Worm (Caenorhabditis elegans) whole organism, L3 larva: ENCODE data around the gene Y25C1A.7.

Source experiments
- R02D3.7 ChIP-seq: fragments of 150-350 bp; optimal IDR thresholded peaks from 2 replicates; lab custom pipeline; 2014; ENCODE audit warnings: missing biosample characterization, missing genetic modification characterization
- ZK546.5 ChIP-seq: sonication (generic microtip); optimal IDR thresholded peaks from 2 replicates; lab custom pipeline; 2017; ENCODE audit warnings: missing biosample characterization, missing genetic modification characterization
- ama-1 ChIP-seq: fragments of 150-350 bp; optimal IDR thresholded peaks from 2 replicates; lab custom pipeline; 2018
- ceh-28 ChIP-seq: fragments of 150-350 bp; optimal IDR thresholded peaks from 2 replicates; lab custom pipeline; 2014; ENCODE audit warnings: missing biosample characterization, missing genetic modification reagents, missing genetic modification characterization
- ceh-9 ChIP-seq: sonication (generic microtip); optimal IDR thresholded peaks from 2 replicates; lab custom pipeline; 2018; ENCODE audit warnings: missing biosample characterization, missing genetic modification characterization
- egl-27 ChIP-seq: sonication (generic microtip); optimal IDR thresholded peaks from 4 replicates; lab custom pipeline; 2017; ENCODE audit warnings: missing biosample characterization, missing genetic modification reagents, missing genetic modification characterization
- egl-5 ChIP-seq: fragments of 150-350 bp; optimal IDR thresholded peaks from 2 replicates; lab custom pipeline; 2017; ENCODE audit warnings: missing biosample characterization, missing genetic modification reagents, missing genetic modification characterization, inconsistent platforms
- elt-1 ChIP-seq: fragments of 150-350 bp; optimal IDR thresholded peaks from 2 replicates; lab custom pipeline; 2014; ENCODE audit warnings: missing biosample characterization, missing genetic modification characterization
- elt-3 ChIP-seq, 3 experiments: fragments of 150-350 bp in 1 of 3; sonication (generic microtip) in 2 of 3; optimal IDR thresholded peaks; 2 replicates in 2 of 3; 4 replicates in 1 of 3; lab custom pipeline; 2014 to 2017; ENCODE audit warnings: missing biosample characterization in 3 of 3, missing genetic modification characterization in 3 of 3
- eor-1 ChIP-seq, 2 experiments: fragments of 150-350 bp; optimal IDR thresholded peaks; 2 replicates each; lab custom pipeline; 2014 to 2018; ENCODE audit warnings: missing biosample characterization in 2 of 2, missing genetic modification characterization in 2 of 2
- fkh-10 ChIP-seq: sonication (generic microtip); optimal IDR thresholded peaks from 2 replicates; lab custom pipeline; 2017; ENCODE audit warnings: missing biosample characterization, missing genetic modification reagents, missing genetic modification characterization
- hmg-11 ChIP-seq: sonication (generic microtip); optimal IDR thresholded peaks from 2 replicates; lab custom pipeline; 2016; ENCODE audit warnings: missing genetic modification characterization, missing compliant biosample characterization
- jun-1 ChIP-seq: fragments of 150-350 bp; optimal IDR thresholded peaks from 2 replicates; lab custom pipeline; 2014; ENCODE audit warnings: missing biosample characterization, missing genetic modification reagents, missing genetic modification characterization
- lin-15B ChIP-seq: fragments of 150-350 bp; optimal IDR thresholded peaks from 2 replicates; lab custom pipeline; 2014; ENCODE audit warnings: missing biosample characterization, missing genetic modification characterization
- lin-39 ChIP-seq: fragments of 150-350 bp; optimal IDR thresholded peaks from 2 replicates; lab custom pipeline; 2018; ENCODE audit warnings: missing biosample characterization, missing genetic modification reagents, missing genetic modification characterization
- lsy-12 ChIP-seq: sonication (generic microtip); optimal IDR thresholded peaks from 2 replicates; lab custom pipeline; 2016; ENCODE audit warnings: mild to moderate bottlenecking, missing genetic modification characterization, missing compliant biosample characterization
- mdl-1 ChIP-seq: fragments of 150-350 bp; optimal IDR thresholded peaks from 2 replicates; lab custom pipeline; 2014; ENCODE audit warnings: missing biosample characterization, missing genetic modification characterization
- mml-1 ChIP-seq: fragments of 150-350 bp; sonication (generic microtip); optimal IDR thresholded peaks from 3 replicates; lab custom pipeline; 2014; ENCODE audit warnings: missing biosample characterization, missing genetic modification characterization
- nhr-12 ChIP-seq: fragments of 150-350 bp; optimal IDR thresholded peaks from 2 replicates; lab custom pipeline; 2014; ENCODE audit warnings: missing biosample characterization, missing genetic modification characterization
- nhr-23 ChIP-seq: fragments of 150-350 bp; optimal IDR thresholded peaks from 2 replicates; lab custom pipeline; 2014; ENCODE audit warnings: missing biosample characterization, missing genetic modification reagents, missing genetic modification characterization
- nhr-25 ChIP-seq: sonication (generic microtip); optimal IDR thresholded peaks from 2 replicates; lab custom pipeline; 2017; ENCODE audit warnings: missing biosample characterization, missing genetic modification characterization
- nhr-28 ChIP-seq: fragments of 150-350 bp; optimal IDR thresholded peaks from 2 replicates; lab custom pipeline; 2014; ENCODE audit warnings: missing biosample characterization, missing genetic modification characterization
- nhr-67 ChIP-seq: fragments of 150-350 bp; optimal IDR thresholded peaks from 2 replicates; lab custom pipeline; 2014; ENCODE audit warnings: missing biosample characterization, missing genetic modification characterization
- nhr-76 ChIP-seq: fragments of 150-350 bp; sonication (generic microtip); optimal IDR thresholded peaks from 5 replicates; lab custom pipeline; 2014; ENCODE audit warnings: missing biosample characterization, missing genetic modification characterization
- nhr-77 ChIP-seq: fragments of 150-350 bp; optimal IDR thresholded peaks from 2 replicates; lab custom pipeline; 2014; ENCODE audit warnings: missing biosample characterization, missing genetic modification characterization
- pha-4 ChIP-seq: fragments of 150-350 bp; optimal IDR thresholded peaks from 2 replicates; lab custom pipeline; 2014; ENCODE audit warnings: missing biosample characterization, missing genetic modification reagents, missing genetic modification characterization
- sea-2 ChIP-seq: fragments of 150-350 bp; sonication (generic microtip); optimal IDR thresholded peaks from 4 replicates; lab custom pipeline; 2014; ENCODE audit warnings: missing biosample characterization, missing genetic modification reagents, missing genetic modification characterization
- skn-1 ChIP-seq: fragments of 150-350 bp; optimal IDR thresholded peaks from 2 replicates; lab custom pipeline; 2014; ENCODE audit warnings: missing biosample characterization, missing genetic modification characterization
- snpc-4 ChIP-seq: fragments of 150-350 bp; optimal IDR thresholded peaks from 2 replicates; lab custom pipeline; 2014; ENCODE audit warnings: missing biosample characterization, missing genetic modification characterization
- tbx-2 ChIP-seq: sonication (generic microtip); optimal IDR thresholded peaks from 2 replicates; lab custom pipeline; 2016; ENCODE audit warnings: mild to moderate bottlenecking, missing genetic modification characterization, missing compliant biosample characterization
- unc-39 ChIP-seq: sonication (generic microtip); optimal IDR thresholded peaks from 4 replicates; lab custom pipeline; 2017; ENCODE audit warnings: missing biosample characterization, missing genetic modification characterization
- unc-62 ChIP-seq: fragments of 150-350 bp; sonication (generic microtip); optimal IDR thresholded peaks from 4 replicates; lab custom pipeline; 2014; ENCODE audit warnings: missing biosample characterization, missing genetic modification reagents, missing genetic modification characterization
- ztf-11 ChIP-seq: fragments of 150-350 bp; optimal IDR thresholded peaks from 2 replicates; lab custom pipeline; 2014; ENCODE audit warnings: missing biosample characterization, missing genetic modification characterization
- ztf-4 ChIP-seq: fragments of 150-350 bp; optimal IDR thresholded peaks from 2 replicates; lab custom pipeline; 2014; ENCODE audit warnings: missing biosample characterization, missing genetic modification characterization

Y25C1A.7 gene

DNA sequence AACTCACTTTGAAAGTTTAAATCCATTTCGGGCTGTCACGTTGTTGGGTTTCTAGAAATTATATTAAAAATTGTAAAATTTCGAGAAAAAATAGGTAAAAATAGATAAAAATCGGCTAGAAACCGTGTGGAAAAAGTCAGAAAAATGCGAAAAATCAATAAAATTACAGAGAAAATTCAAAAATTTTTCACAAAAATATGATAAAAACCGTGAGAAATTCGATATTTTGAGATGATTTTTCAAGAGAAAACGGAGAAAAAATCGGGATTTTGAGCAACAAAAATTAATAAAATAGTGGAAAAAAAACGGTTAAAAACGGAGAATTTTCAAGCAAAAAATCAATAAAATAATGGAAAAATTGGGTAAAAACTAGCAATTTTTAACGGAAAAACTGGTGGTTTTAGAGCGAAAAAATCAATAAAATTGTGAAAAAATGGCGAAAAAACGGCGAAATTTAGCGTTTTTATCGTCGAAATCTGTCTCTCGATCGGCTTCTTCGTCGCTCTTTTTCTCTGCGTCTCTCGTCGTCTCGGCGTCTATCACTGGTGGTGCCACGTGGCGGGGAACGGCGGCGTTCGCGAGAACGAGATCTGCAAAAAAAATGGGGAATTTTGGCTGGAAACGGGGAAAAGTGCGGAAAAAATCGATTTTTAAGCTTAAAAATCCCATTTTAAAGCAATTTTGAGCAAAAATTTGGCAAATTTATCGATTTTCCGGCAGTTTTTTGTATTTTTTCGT, at the start of gene Y25C1A.7:
Y25C1A.7 (minus strand) TSS at position 51 of the 738 bp plus-strand sequence.
- TF ChIP-seq ztf-11 (tag; lab: Kevin White, UChicago) (no peak), nhr-23 (tag; lab: Kevin White, UChicago) (no peak), R02D3.7 (tag; lab: Kevin White, UChicago) (no peak), unc-39 (tag; lab: Kevin White, UChicago) (no peak), ztf-4 (tag; lab: Kevin White, UChicago) (no peak), lsy-12 (no peak), ceh-28 (tag; lab: Kevin White, UChicago) (peak; percentile 34)

DNA sequence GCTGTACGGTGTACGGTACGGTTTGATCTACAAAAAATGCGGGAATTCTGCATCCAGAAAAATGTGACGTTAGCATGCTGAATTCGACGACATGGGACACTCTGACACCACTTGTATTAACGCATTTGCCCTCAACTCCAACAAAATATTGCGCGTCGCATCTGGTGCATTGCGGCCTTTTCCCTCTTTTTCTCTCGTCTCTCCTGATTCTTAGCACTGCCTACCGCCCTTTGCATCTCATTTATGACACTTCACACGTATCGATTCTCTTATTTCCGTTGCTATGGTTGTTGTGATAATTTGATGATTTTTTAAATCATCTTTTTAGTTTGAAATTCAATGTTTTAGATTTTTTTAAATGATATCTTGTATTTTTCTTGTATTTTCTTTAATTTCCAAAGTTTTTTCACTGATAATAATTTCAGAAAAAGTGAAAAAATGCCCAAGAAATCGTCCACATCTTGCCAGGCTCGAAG, 48.1 kb upstream of the Y25C1A.7 start, which contains the start of gene T10D4.6:
T10D4.6 (plus strand) TSS at position 426 of the 476 bp plus-strand sequence.
- TF ChIP-seq lin-39 (tag; lab: Kevin White, UChicago) (peak; percentile 8), lin-15B (tag; lab: Kevin White, UChicago) (peak; percentile 7), ama-1 (no peak), egl-27 (no peak), hmg-11 (peak; percentile 84), pha-4 (tag; lab: Kevin White, UChicago) (peak; percentile 56), elt-1 (no peak)
- TF ChIP-seq, all 47 proteins: peak for 4

DNA sequence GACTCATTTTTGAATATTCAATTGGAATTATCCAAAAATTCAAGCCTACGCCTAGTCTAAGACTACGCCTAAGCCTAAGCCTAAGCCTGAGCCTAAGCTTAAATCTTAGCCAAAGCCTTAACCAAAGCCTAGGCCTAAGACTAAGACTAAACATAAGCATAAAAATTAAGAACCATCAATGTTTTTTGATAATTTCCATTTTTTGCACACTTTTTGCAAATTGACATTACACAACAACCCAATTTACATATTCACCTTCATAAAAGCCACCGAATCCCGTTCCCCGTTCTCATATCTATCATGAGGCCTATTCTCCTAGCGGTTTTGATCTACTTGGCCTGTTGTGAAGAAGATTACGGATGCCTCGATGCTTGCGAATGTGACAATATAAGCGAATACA, 46.6 kb upstream of the Y25C1A.7 start, which contains the start of gene T10D4.7:
T10D4.7 (plus strand) TSS at position 301 of the 400 bp plus-strand sequence.
- no peak for TF ChIP-seq nhr-28 (tag; lab: Kevin White, UChicago)

ce11 chrII:3113934-3114333, 43.1 kb upstream of the Y25C1A.7 start, which contains the start of gene clec-123:
TSS of gene clec-123 (plus strand) at chrII:3114234.
- TF ChIP-seq nhr-67 (tag; lab: Kevin White, UChicago): no peak
- TF ChIP-seq elt-3 (tag; optimal IDR thresholded peaks at IDR 0.05; lab: Kevin White, UChicago): no peak
- no peak for TF ChIP-seq egl-27
- no peak for TF ChIP-seq ztf-11 (tag; lab: Kevin White, UChicago)
- no peak for TF ChIP-seq sea-2
- no peak for TF ChIP-seq nhr-23 (tag; lab: Kevin White, UChicago)
- no peak for TF ChIP-seq jun-1 (tag; lab: Kevin White, UChicago)
- no peak for TF ChIP-seq tbx-2 (tag; lab: Kevin White, UChicago)
- no peak for TF ChIP-seq mdl-1 (tag; lab: Kevin White, UChicago)
- TF ChIP-seq mml-1: no peak

DNA sequence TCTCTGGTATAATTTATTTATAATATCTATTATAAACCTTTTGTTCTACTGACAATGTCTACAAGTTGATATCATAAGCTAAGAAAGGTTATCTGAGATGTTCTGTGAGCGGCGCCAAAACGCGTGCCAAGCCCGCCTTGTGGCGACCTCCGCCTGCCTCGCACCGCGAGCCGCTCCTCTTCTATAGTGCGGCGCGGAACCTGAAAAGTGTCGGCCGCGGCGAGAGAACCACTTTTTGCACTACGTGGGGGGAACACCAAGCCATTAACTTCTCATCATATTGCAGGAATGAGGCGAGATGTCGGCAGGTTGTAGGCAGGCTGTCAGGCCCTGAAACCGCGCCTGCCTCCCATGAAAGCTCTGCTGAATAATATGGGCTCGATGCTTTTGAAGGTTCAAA, 42.4 kb upstream of the Y25C1A.7 start:
- no peak for TF ChIP-seq skn-1 (tag; lab: Kevin White, UChicago)
- peak; percentile 32 for TF ChIP-seq snpc-4 (tag; lab: Kevin White, UChicago)

DNA sequence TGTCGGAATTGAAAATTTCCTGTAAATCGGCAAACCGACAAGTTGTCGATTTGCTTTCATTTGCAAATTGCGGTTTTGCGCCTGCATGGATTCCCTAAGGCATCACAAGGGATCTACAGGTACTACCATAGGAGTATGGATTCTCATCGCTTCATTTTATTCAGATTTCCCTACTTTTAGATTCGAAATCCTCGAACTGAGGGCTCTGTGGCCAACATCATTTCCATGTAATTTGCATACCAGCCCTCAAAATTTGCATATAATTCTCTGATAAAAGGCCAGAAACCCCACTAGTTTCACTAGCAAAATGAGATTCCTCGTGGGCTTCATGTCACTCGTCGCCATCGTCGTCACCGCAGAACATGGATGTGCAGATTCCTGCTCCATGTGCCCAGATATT, 41.5 kb upstream of the Y25C1A.7 start, which contains the start of gene Y25C1A.2:
Y25C1A.2 (plus strand) TSS at position 301 of the 400 bp plus-strand sequence.
- TF ChIP-seq ZK546.5 (tag; lab: Kevin White, UChicago) (no peak), ceh-9 (tag; lab: Kevin White, UChicago) (no peak), mdl-1 (tag; lab: Kevin White, UChicago) (no peak), snpc-4 (tag; lab: Kevin White, UChicago) (no peak), nhr-76 (tag; lab: Kevin White, UChicago) (no peak), R02D3.7 (tag; lab: Kevin White, UChicago) (no peak), eor-1 (tag; optimal IDR thresholded peaks at IDR 0.05; lab: Kevin White, UChicago) (no peak), nhr-25 (no peak), mml-1 (no peak), elt-1 (no peak), sea-2 (no peak), egl-5 (no peak), elt-3 (tag; optimal IDR thresholded peaks at IDR 0.05; lab: Kevin White, UChicago) (no peak), ztf-11 (tag; lab: Kevin White, UChicago) (no peak), jun-1 (tag; lab: Kevin White, UChicago) (no peak), fkh-10 (GFP tag; lab: Kevin White, UChicago) (no peak), pha-4 (tag; lab: Kevin White, UChicago) (no peak), nhr-77 (no peak), nhr-12 (tag; lab: Kevin White, UChicago) (no peak), unc-62 (no peak)
